Fruit fly (Drosophila melanogaster): ENCODE data around the gene unc-13-4A.

DNA sequence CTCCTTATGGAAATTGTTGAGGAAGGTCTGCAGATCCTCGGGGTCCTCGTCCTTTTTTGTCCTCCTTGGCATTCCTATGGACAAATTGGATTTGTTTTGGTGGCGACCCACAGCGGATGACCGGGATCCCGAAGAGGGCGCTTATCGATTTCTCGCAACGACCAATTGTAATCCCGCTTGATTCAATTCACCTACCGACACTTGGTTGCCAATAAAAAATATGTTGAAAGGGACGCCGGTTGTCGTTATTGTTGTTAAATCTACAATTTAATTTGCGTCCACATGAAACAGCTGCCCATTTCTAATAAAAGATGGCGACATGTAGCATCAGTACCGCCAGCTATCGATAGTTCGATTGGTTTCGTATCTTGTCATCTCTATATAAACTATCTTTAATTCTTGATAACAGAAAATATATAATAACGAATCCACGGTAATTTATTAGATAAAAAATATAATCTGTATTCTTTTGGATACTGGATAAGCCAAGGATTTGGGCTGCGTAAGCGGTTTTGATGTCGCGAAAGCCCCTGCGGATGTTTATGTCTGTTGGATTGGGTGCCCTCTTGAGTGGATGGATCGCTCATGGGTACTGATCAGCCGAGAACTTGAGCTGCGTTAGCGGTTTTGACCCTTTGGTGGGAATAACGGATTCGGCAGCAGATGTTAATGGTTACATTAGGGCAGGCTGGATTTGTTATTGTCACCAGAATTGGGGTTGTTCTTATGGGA, 43.9 kb upstream of the unc-13-4A start, which contains the start of gene CTCF:
- TF ChIP-seq psq (optimal IDR thresholded peaks at IDR 0.05) (no peak), insv (optimal IDR thresholded peaks at IDR 0.05) (no peak), h (optimal IDR thresholded peaks at IDR 0.05) (no peak), Sin3A (optimal IDR thresholded peaks at IDR 0.05) (no peak), ttk (optimal IDR thresholded peaks at IDR 0.05) (no peak), Myc (optimal IDR thresholded peaks at IDR 0.05) (no peak)
